Fruit fly (Drosophila melanogaster): Measurements from ENCODE around the gene Sap-r.
A peak's percentile ranks its signal among the peaks of the same experiment; 100 is the strongest.

Gene Sap-r

dm6 chr3R:30870317-30870878 lies 18.5 kb downstream of the Sap-r start (continued):
- TF ChIP-seq nom (GFP tag; optimal IDR thresholded peaks at IDR 0.05) (no peak), Med (GFP tag) (peak; percentile 73), CG6272 (GFP tag; IDR thresholded peaks at IDR 0.05) (peak; percentile 35; the same call in 1 of the 2 replicates), MBD-R2 (GFP tag; IDR thresholded peaks at IDR 0.05) (peak; percentile 11; the same call in 1 of the 2 replicates), zfh1 (GFP tag; IDR thresholded peaks at IDR 0.05) (0 out of 3 replicates have a peak, but pooled peaks have one; percentile 6), CG5180 (GFP tag; optimal IDR thresholded peaks at IDR 0.05) (no peak), CG12155 (GFP tag; optimal IDR thresholded peaks at IDR 0.05) (no peak), Pdp1 (GFP tag; optimal IDR thresholded peaks at IDR 0.05) (peak in 1 of 2 experiments; percentile 1), caup (GFP tag; optimal IDR thresholded peaks at IDR 0.05; ENCODE audit: severe bottlenecking) (no peak), bowl (GFP tag; IDR thresholded peaks at IDR 0.05) (no peak), MESR4 (GFP tag; optimal IDR thresholded peaks at IDR 0.05) (no peak), Asciz (GFP tag; optimal IDR thresholded peaks at IDR 0.05) (no peak), Meics (GFP tag; optimal IDR thresholded peaks at IDR 0.05) (peak; percentile 98), CG6791 (GFP tag; IDR thresholded peaks at IDR 0.05; ENCODE audit: partially characterized antibody) (0 out of 3 replicates have a peak, but pooled peaks have one; percentile 10), CG16779 (GFP tag; IDR thresholded peaks at IDR 0.05) (no peak), ttk (GFP tag; IDR thresholded peaks at IDR 0.05) (no peak), Dek (tag; optimal IDR thresholded peaks at IDR 0.05) (no peak), maf-S (GFP tag; optimal IDR thresholded peaks at IDR 0.05) (no peak), crp (GFP tag; optimal IDR thresholded peaks at IDR 0.05) (no peak), Eip74EF (GFP tag; optimal IDR thresholded peaks at IDR 0.05) (no peak), Chrac-16 (GFP tag; optimal IDR thresholded peaks at IDR 0.05) (peak; percentile 11), gsb (GFP tag; IDR thresholded peaks at IDR 0.05) (no peak), Trl (optimal IDR thresholded peaks at IDR 0.05) (no peak), Trl (GFP tag; optimal IDR thresholded peaks at IDR 0.05) (no peak), stwl (tag; optimal IDR thresholded peaks at IDR 0.05) (peak; percentile 53), Bgb (GFP tag; IDR thresholded peaks at IDR 0.05; ENCODE audit: partially characterized antibody) (peak; percentile 24; the same call in 1 of the 2 replicates), CG6689 (GFP tag; IDR thresholded peaks at IDR 0.05) (no peak), Ets97D (GFP tag; optimal IDR thresholded peaks at IDR 0.05) (peak; percentile 8), CG2889 (GFP tag; IDR thresholded peaks at IDR 0.05) (no peak), CG12299 (tag; optimal IDR thresholded peaks at IDR 0.05) (no peak), Scr (GFP tag; IDR thresholded peaks at IDR 0.05; ENCODE audit: partially characterized antibody) (no peak), CG4328 (GFP tag; optimal IDR thresholded peaks at IDR 0.05) (no peak), CG1602 (GFP tag; optimal IDR thresholded peaks at IDR 0.05) (no peak), H15 (GFP tag; IDR thresholded peaks at IDR 0.05) (no peak), CG10366 (GFP tag; IDR thresholded peaks at IDR 0.05) (no peak), Dip3 (GFP tag; optimal IDR thresholded peaks at IDR 0.05) (no peak), CG7839 (tag; optimal IDR thresholded peaks at IDR 0.05) (peak; percentile 33), CG2199 (GFP tag; IDR thresholded peaks at IDR 0.05) (peak; percentile 71; the same call in 2 of the 3 replicates), GATAe (GFP tag; conservative IDR thresholded peaks at IDR 0.05) (no peak), sens (GFP tag) (peak; percentile 49), CG9797 (GFP tag; optimal IDR thresholded peaks at IDR 0.05) (no peak), CG11695 (GFP tag; IDR thresholded peaks at IDR 0.05) (no peak), Jarid2 (GFP tag; optimal IDR thresholded peaks at IDR 0.05) (peak; percentile 13), CG1603 (tag; optimal IDR thresholded peaks at IDR 0.05) (peak; percentile 2), zf30C (GFP tag; optimal IDR thresholded peaks at IDR 0.05) (no peak), sqz (GFP tag; optimal IDR thresholded peaks at IDR 0.05) (no peak), cwo (GFP tag; optimal IDR thresholded peaks at IDR 0.05) (no peak), fd64A (GFP tag; optimal IDR thresholded peaks at IDR 0.05) (no peak), gfzf (GFP tag; optimal IDR thresholded peaks at IDR 0.05) (peak; percentile 2)
